Worm (Caenorhabditis elegans): Measurements from ENCODE around the gene set-24.

DNA sequence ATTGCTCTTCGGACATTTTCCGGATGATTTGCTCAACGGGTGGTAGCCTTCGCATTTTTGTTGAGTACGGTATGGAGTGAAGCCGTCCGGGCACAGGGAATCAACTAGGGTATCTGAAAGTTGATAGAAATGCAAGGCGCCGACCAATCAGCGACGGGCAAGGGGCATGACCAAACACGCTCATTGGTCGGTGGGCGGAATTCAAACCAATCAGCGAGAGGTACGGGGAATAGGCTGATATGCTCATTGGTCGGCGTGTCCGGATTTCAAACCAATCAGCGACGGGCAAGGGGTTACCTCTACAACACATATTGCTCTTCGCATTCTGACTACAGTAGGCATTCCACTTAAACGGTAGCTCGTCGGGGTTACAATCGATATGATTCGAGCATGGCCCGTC, 21.9 kb downstream of the set-24 start:
- TF ChIP-seq ceh-48 (tag; optimal IDR thresholded peaks at IDR 0.05) (no peak), unc-55 (GFP tag; optimal IDR thresholded peaks at IDR 0.05) (no peak), syd-9 (tag; optimal IDR thresholded peaks at IDR 0.05) (no peak), nfya-1 (tag; optimal IDR thresholded peaks at IDR 0.05) (peak; percentile 97), K09A11.1 (tag; optimal IDR thresholded peaks at IDR 0.05; ENCODE audit: insufficient read depth) (no peak), pha-4 (tag; optimal IDR thresholded peaks at IDR 0.05) (no peak), ceh-6 (GFP tag; optimal IDR thresholded peaks at IDR 0.05) (no peak), odd-2 (tag; optimal IDR thresholded peaks at IDR 0.05) (no peak), ama-1 (optimal IDR thresholded peaks at IDR 0.05) (no peak)
